Worm (Caenorhabditis elegans) whole organism, early embryonic: ENCODE data around the gene K08D9.6.

Experiments used
- B0310.2 ChIP-seq: sonication (generic microtip); optimal IDR thresholded peaks from 2 replicates; lab custom pipeline; 2016; ENCODE audit warnings: mild to moderate bottlenecking, missing genetic modification characterization, missing compliant biosample characterization
- ama-1 ChIP-seq: fragments of 150-350 bp; optimal IDR thresholded peaks from 2 replicates; lab custom pipeline; 2014
- ceh-13 ChIP-seq: fragments of 200-800 bp; sonication (Bioruptor generic); optimal IDR thresholded peaks from 2 replicates; lab custom pipeline; 2018; ENCODE audit warnings: mild to moderate bottlenecking, missing genetic modification characterization, missing compliant biosample characterization
- ceh-36 ChIP-seq: sonication (generic microtip); optimal IDR thresholded peaks from 2 replicates; lab custom pipeline; 2016; ENCODE audit warnings: missing genetic modification characterization, inconsistent platforms, missing compliant biosample characterization
- ets-7 ChIP-seq: sonication (generic microtip); optimal IDR thresholded peaks from 2 replicates; lab custom pipeline; 2016; ENCODE audit warnings: missing genotype, missing genetic modification characterization, missing compliant biosample characterization
- flt-1 ChIP-seq: fragments of 200-800 bp; sonication (Bioruptor generic); IDR thresholded peaks from 2 replicates; pipeline ENCODE4 v1.3.6; 2022; ENCODE audit warnings: missing genetic modification characterization, missing compliant biosample characterization
- hmg-4 ChIP-seq: fragments of 200-800 bp; sonication (Bioruptor generic); optimal IDR thresholded peaks from 2 replicates; lab custom pipeline; 2018; ENCODE audit warnings: mild to moderate bottlenecking, missing genetic modification characterization, missing compliant biosample characterization
- pes-1 ChIP-seq: fragments of 200-800 bp; sonication (Bioruptor generic); IDR thresholded peaks from 2 replicates; pipeline ENCODE4 v1.3.6; 2022; ENCODE audit warnings: missing genetic modification reagents, missing genetic modification characterization, missing compliant biosample characterization
- scrt-1 ChIP-seq: fragments of 200-800 bp; sonication (Bioruptor generic); IDR thresholded peaks from 2 replicates; pipeline ENCODE4 v1.3.6; 2022; ENCODE audit warnings: missing genetic modification characterization, missing compliant biosample characterization
- tbx-11 ChIP-seq: fragments of 200-800 bp; sonication (Bioruptor generic); IDR thresholded peaks from 2 replicates; pipeline ENCODE4 v1.3.6; 2022; ENCODE audit warnings: missing genetic modification characterization, missing compliant biosample characterization
- tbx-37 ChIP-seq: fragments of 200-800 bp; sonication (Bioruptor generic); conservative IDR thresholded peaks from 2 replicates; pipeline ENCODE4 v1.3.6; 2022; ENCODE audit warnings: missing genetic modification reagents, missing genetic modification characterization, missing compliant biosample characterization

ce11 chrV:3195814-3196213, 39.0 kb downstream of the K08D9.6 start:
- TF ChIP-seq tbx-37 (GFP tag; lab: Robert Waterston, UW), result no peak
- TF ChIP-seq tbx-11, result no peak
- TF ChIP-seq pes-1 (GFP tag; lab: Robert Waterston, UW), result no peak
- no peak for TF ChIP-seq ceh-13 (GFP tag; lab: Kevin White, UChicago)
- TF ChIP-seq ama-1 (lab: Kevin White, UChicago), result no peak
- no peak for TF ChIP-seq hmg-4 (GFP tag; lab: Kevin White, UChicago)
- no peak for TF ChIP-seq B0310.2
- TF ChIP-seq flt-1 (GFP tag; lab: Robert Waterston, UW), result no peak
- TF ChIP-seq scrt-1 (GFP tag; lab: Robert Waterston, UW), result no peak
- TF ChIP-seq ets-7 (tag; lab: Kevin White, UChicago), result no peak
- TF ChIP-seq ceh-36 (tag; lab: Kevin White, UChicago), result no peak
